Worm (Caenorhabditis elegans): ENCODE data around the gene F57G9.7.

Gene F57G9.7

DNA sequence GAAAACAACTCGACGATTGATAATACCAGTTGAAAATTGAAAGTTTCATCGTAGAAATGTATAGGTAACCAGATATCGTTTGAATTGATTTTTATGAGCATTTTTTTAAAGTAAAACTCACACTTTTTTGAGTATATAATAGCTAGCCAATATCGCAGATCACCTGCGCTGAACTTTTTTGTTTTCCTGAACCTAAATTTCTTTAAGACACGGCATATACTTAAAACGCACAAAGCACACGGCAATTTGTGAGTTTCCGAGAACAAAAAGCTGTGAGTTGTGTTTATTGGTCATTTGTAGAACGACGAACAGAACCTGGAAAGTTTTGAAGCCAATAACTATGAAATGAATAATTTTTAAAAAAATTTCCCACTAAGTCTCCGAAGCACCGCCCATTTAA is 4.2 kb upstream of the F57G9.7 start, which contains the start of gene sre-29:
Gene sre-29 (minus strand): TSS at position 101 of the 400 bp plus-strand sequence.
- TF ChIP-seq ceh-58 (GFP tag; IDR thresholded peaks at IDR 0.05) (no peak), nhr-120 (GFP tag; IDR thresholded peaks at IDR 0.05) (no peak), ceh-79 (tag; optimal IDR thresholded peaks at IDR 0.05) (no peak), B0035.1 (tag; optimal IDR thresholded peaks at IDR 0.05) (no peak), lin-26 (GFP tag; IDR thresholded peaks at IDR 0.05) (no peak), mes-4 (tag; optimal IDR thresholded peaks at IDR 0.05) (no peak), F37B4.10 (GFP tag; IDR thresholded peaks at IDR 0.05) (no peak), rec-8 (tag; optimal IDR thresholded peaks at IDR 0.05) (no peak)

DNA sequence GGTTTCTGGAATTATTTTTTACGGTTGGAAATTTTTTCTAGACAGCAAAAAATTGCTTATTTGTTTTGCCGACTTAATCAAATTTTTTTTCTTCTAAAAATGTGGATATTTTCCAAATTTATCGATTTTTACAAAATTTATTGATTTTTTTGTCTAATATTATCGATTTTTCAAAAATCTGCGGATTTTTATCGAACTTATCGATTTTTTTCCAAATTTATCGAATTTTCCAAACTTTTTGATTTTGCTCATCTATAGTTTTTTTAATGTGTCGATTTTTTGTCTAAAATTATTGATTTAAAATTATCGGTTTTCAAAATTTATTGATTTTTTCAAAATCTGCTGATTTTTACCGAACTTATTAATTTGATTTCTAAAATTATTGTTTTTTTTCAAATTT is 3.4 kb downstream of the F57G9.7 start:
- TF ChIP-seq K12H6.12 (tag; optimal IDR thresholded peaks at IDR 0.05) (no peak), ceh-27 (GFP tag; optimal IDR thresholded peaks at IDR 0.05) (no peak), madf-6 (GFP tag; IDR thresholded peaks at IDR 0.05) (no peak), nfyb-1 (GFP tag; IDR thresholded peaks at IDR 0.05) (no peak), hmg-20 (GFP tag; IDR thresholded peaks at IDR 0.05) (no peak)

DNA sequence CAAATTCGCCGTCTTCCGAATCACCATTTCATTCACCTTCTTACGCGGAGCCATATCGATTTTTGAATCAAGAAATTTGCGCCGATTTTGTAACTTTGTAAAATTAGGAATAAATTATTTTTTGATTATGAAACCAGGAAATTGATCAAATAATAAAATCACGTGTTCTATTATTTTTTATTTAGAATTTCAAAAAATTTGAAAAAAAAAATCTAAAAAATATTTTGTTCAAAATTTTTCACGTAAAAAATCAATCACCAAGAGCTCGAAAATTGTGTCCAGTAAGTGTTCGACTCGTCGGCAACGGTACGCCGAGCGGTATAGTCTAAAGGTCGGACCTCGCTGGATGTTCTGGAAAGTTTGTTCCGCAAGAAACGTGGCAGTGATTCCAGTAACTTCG is 3.9 kb downstream of the F57G9.7 start, which contains the start of gene Y57A10B.7:
Gene Y57A10B.7 (minus strand): TSS at position 101 of the 400 bp plus-strand sequence.
- no peak for TF ChIP-seq mel-28 (tag; optimal IDR thresholded peaks at IDR 0.05; ENCODE audit: borderline replicate concordance)
- TF ChIP-seq let-607 (tag; optimal IDR thresholded peaks at IDR 0.05), result no peak
- TF ChIP-seq madf-10 (tag; optimal IDR thresholded peaks at IDR 0.05), result no peak
- no peak for TF ChIP-seq ceh-27 (GFP tag; optimal IDR thresholded peaks at IDR 0.05)
- no peak for TF ChIP-seq mxl-1 (tag; optimal IDR thresholded peaks at IDR 0.05)
- no peak for TF ChIP-seq pbrm-1 (GFP tag; IDR thresholded peaks at IDR 0.05)
- TF ChIP-seq attf-5 (GFP tag; optimal IDR thresholded peaks at IDR 0.05), result no peak
- no peak for TF ChIP-seq Y53F4B.3 (GFP tag; IDR thresholded peaks at IDR 0.05)
- no peak for TF ChIP-seq attf-3 (GFP tag; conservative IDR thresholded peaks at IDR 0.05)
- TF ChIP-seq nhr-90 (tag; optimal IDR thresholded peaks at IDR 0.05), result no peak
- TF ChIP-seq lin-26 (GFP tag; IDR thresholded peaks at IDR 0.05), result no peak
- no peak for TF ChIP-seq hlh-26 (GFP tag; conservative IDR thresholded peaks at IDR 0.05)
- no peak for TF ChIP-seq tlf-1 (GFP tag; optimal IDR thresholded peaks at IDR 0.05)
- TF ChIP-seq bed-2 (GFP tag; IDR thresholded peaks at IDR 0.05), result no peak
- TF ChIP-seq dpff-1 (tag; optimal IDR thresholded peaks at IDR 0.05), result no peak

DNA sequence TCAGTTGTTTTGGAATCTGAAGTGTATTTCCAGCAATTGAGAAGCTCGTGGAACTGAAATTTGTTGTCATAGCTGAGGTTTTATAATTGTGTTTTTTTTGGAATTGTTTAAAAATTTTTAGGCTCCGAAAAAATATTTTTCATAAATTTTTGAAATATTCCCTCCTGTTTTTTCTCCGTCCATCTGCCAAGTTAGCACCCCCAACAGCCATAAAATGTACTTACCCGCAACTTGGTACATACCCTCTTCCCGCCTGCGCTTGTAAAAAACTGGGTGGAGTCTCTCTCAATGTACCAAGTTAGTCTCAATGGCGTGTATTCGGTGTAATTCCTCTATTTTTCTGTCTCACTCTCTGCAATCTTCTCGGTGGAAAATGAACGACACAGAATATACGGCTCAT is 7.8 kb downstream of the F57G9.7 start, which contains the start of gene Y57A10B.6:
Gene Y57A10B.6 (plus strand): TSS at position 301 of the 400 bp plus-strand sequence.
- TF ChIP-seq lsy-27 (tag; optimal IDR thresholded peaks at IDR 0.05; ENCODE audit: borderline replicate concordance, insufficient read depth), result no peak
- no peak for TF ChIP-seq hsf-1 (GFP tag; IDR thresholded peaks at IDR 0.05)
- no peak for TF ChIP-seq fkh-3 (tag; optimal IDR thresholded peaks at IDR 0.05)
- TF ChIP-seq ceh-79 (tag; optimal IDR thresholded peaks at IDR 0.05), result no peak
- no peak for TF ChIP-seq lin-26 (GFP tag; IDR thresholded peaks at IDR 0.05)
- no peak for TF ChIP-seq repo-1 (tag; optimal IDR thresholded peaks at IDR 0.05)
- no peak for TF ChIP-seq madf-8 (GFP tag; conservative IDR thresholded peaks at IDR 0.05)

DNA sequence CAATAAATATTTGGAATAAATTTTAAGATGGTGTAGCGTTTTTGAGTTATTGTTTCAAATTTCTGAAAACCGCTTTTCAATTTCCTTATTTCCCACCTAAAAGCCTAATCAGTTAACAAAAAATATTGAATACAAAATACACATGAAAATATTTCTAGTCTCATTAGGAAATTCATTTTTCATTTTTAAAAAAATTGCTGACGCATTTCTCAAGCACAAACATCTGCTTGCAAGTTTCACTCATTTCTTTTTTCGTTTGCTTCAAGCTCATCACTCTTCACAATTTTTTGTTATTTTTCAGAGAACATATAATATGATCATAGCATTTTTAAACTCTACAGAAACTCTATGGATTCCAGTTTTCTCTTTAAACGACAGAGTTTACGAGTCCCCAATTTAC is 9.6 kb downstream of the F57G9.7 start, which contains the start of gene sre-41:
Gene sre-41 (plus strand): TSS at position 301 of the 400 bp plus-strand sequence.
- TF ChIP-seq xnd-1 (tag; optimal IDR thresholded peaks at IDR 0.05), result no peak
- TF ChIP-seq zim-3 (tag; optimal IDR thresholded peaks at IDR 0.05), result no peak
- TF ChIP-seq madf-8 (GFP tag; conservative IDR thresholded peaks at IDR 0.05), result no peak
- TF ChIP-seq gei-17 (GFP tag; optimal IDR thresholded peaks at IDR 0.05), result no peak
- TF ChIP-seq snpc-4 (GFP tag; optimal IDR thresholded peaks at IDR 0.05), result no peak
- TF ChIP-seq snpc-4 (tag; optimal IDR thresholded peaks at IDR 0.05), result no peak
- no peak for TF ChIP-seq sptf-2 (GFP tag; optimal IDR thresholded peaks at IDR 0.05)
- no peak for TF ChIP-seq rcor-1 (GFP tag; IDR thresholded peaks at IDR 0.05)
- TF ChIP-seq Y56A3A.18 (GFP tag; IDR thresholded peaks at IDR 0.05), result no peak
- TF ChIP-seq Y79H2A.3 (GFP tag; conservative IDR thresholded peaks at IDR 0.05), result no peak
- TF ChIP-seq lir-1 (GFP tag; conservative IDR thresholded peaks at IDR 0.05), result no peak
- no peak for TF ChIP-seq sdz-38 (tag; optimal IDR thresholded peaks at IDR 0.05)
- TF ChIP-seq madf-3 (GFP tag; IDR thresholded peaks at IDR 0.05), result no peak
